Worm (Caenorhabditis elegans) whole organism, midembryonic: ENCODE data around the gene mrps-26.

ENCODE experiments used
- T22C8.4 ChIP-seq: fragments of 200-800 bp; sonication (Bioruptor generic); IDR thresholded peaks from 2 replicates; pipeline ENCODE4 v1.3.6; 2022; ENCODE audit warnings: missing genetic modification characterization, missing compliant biosample characterization
- cog-1 ChIP-seq: sonication (generic microtip); optimal IDR thresholded peaks from 2 replicates; lab custom pipeline; 2016; ENCODE audit warnings: missing genetic modification characterization, missing compliant biosample characterization
- flt-1 ChIP-seq: fragments of 200-800 bp; sonication (Bioruptor generic); IDR thresholded peaks from 2 replicates; pipeline ENCODE4 v1.3.6; 2022; ENCODE audit warnings: missing genetic modification characterization, missing compliant biosample characterization
- klf-2 ChIP-seq: fragments of 200-800 bp; sonication (Bioruptor generic); conservative IDR thresholded peaks from 2 replicates; pipeline ENCODE4 v1.3.6; 2022; ENCODE audit warnings: missing genetic modification reagents, missing genetic modification characterization, missing compliant biosample characterization
- med-1 ChIP-seq: sonication (generic microtip); optimal IDR thresholded peaks from 2 replicates; lab custom pipeline; 2017; ENCODE audit warnings: missing genetic modification characterization, mild to moderate bottlenecking, missing compliant biosample characterization, antibody characterized with exemption, missing genetic modification reagents; ENCODE audit not compliant: insufficient read depth
- ref-1 ChIP-seq: fragments of 200-800 bp; sonication (Bioruptor generic); conservative IDR thresholded peaks from 2 replicates; pipeline ENCODE4 v1.3.6; 2022; ENCODE audit warnings: missing genetic modification reagents, missing genetic modification characterization, missing compliant biosample characterization
- tab-1 ChIP-seq: fragments of 200-800 bp; sonication (Bioruptor generic); IDR thresholded peaks from 2 replicates; pipeline ENCODE4 v1.3.6; 2022; ENCODE audit warnings: missing genetic modification characterization, missing compliant biosample characterization
- ztf-23 ChIP-seq: fragments of 200-800 bp; sonication (Bioruptor generic); IDR thresholded peaks from 2 replicates; pipeline ENCODE4 v1.3.6; 2022; ENCODE audit warnings: missing genetic modification reagents, missing genetic modification characterization, missing compliant biosample characterization
- ztf-29 ChIP-seq: fragments of 200-800 bp; sonication (Bioruptor generic); IDR thresholded peaks from 2 replicates; pipeline ENCODE4 v1.3.6; 2022; ENCODE audit warnings: missing genetic modification reagents, missing genetic modification characterization, missing compliant biosample characterization

DNA sequence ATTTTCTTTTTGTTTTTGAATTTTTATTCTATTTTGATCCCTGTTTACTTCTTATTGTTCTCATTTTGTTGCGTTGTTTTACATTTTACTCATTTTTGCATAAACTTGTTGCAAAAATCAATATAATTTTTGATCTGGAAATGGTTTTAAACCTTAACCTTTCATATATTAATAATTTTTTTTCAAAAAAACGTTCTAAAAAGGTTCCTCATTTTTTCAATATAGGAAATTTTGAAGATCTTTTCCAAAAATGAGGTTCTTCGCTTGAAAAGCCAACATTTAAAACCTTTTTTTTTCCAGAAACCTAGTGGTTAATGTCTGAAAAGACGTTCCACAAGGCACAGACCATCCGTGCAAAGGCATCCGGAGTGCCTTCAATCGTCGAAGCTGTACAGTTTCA, 26.0 kb downstream of the mrps-26 start, which contains the start of gene gop-3:
- TF ChIP-seq flt-1 (GFP tag; lab: Robert Waterston, UW) (no peak), klf-2 (GFP tag; lab: Robert Waterston, UW) (no peak), tab-1 (GFP tag; lab: Robert Waterston, UW) (no peak), ztf-29 (no peak), cog-1 (no peak), T22C8.4 (GFP tag; lab: Robert Waterston, UW) (no peak), med-1 (GFP tag; lab: Kevin White, UChicago) (no peak), ztf-23 (GFP tag; lab: Robert Waterston, UW) (no peak), ref-1 (GFP tag; lab: Robert Waterston, UW) (no peak)
